Fruit fly (Drosophila melanogaster) whole organism, pupa: Measurements from ENCODE around the gene CG9192.

Experiments
- CG10348 ChIP-seq: fragments of 200-800 bp; sonication (Bioruptor generic); IDR thresholded peaks from 2 replicates; pipeline ENCODE4 v1.3.6; 2022; ENCODE audit warnings: missing biosample characterization, missing genetic modification characterization
- CG12605 ChIP-seq: fragments of 200-800 bp; sonication (Bioruptor generic); IDR thresholded peaks from 2 replicates; pipeline ENCODE4 v1.3.6; 2022; ENCODE audit warnings: missing biosample characterization, missing genetic modification characterization
- CG13204 ChIP-seq: fragments of 200-800 bp; sonication (Bioruptor generic); optimal IDR thresholded peaks from 2 replicates; lab custom pipeline; 2018; ENCODE audit warnings: missing biosample characterization, mild to moderate bottlenecking, missing genetic modification characterization, moderate library complexity
- CG14655 ChIP-seq: fragments of 200-800 bp; sonication (Bioruptor generic); optimal IDR thresholded peaks from 3 replicates; lab custom pipeline; 2017; ENCODE audit warnings: mild to moderate bottlenecking, missing biosample characterization, missing genetic modification reagents, missing genetic modification characterization
- CG15710 ChIP-seq: fragments of 200-800 bp; sonication (Bioruptor generic); optimal IDR thresholded peaks from 2 replicates; lab custom pipeline; 2018; ENCODE audit warnings: missing biosample characterization, mild to moderate bottlenecking, missing genetic modification characterization, moderate library complexity
- CG17806 ChIP-seq: fragments of 200-800 bp; sonication (Bioruptor generic); optimal IDR thresholded peaks from 2 replicates; lab custom pipeline; 2018; ENCODE audit warnings: missing biosample characterization, mild to moderate bottlenecking, missing genetic modification characterization, moderate library complexity
- CG32121 ChIP-seq: fragments of 200-800 bp; sonication (Bioruptor generic); IDR thresholded peaks from 2 replicates; pipeline ENCODE4 v1.3.6; 2022; ENCODE audit warnings: missing biosample characterization, missing genetic modification characterization
- CG34367 ChIP-seq: fragments of 200-800 bp; sonication (Bioruptor generic); optimal IDR thresholded peaks from 2 replicates; lab custom pipeline; 2018; ENCODE audit warnings: missing biosample characterization, mild to moderate bottlenecking, missing genetic modification characterization
- CG4496 ChIP-seq: fragments of 200-800 bp; sonication (Bioruptor generic); IDR thresholded peaks from 3 replicates; pipeline ENCODE4 v1.3.6; 2022; ENCODE audit warnings: missing biosample characterization, missing genetic modification characterization
- CG8159 ChIP-seq: fragments of 200-800 bp; sonication (Bioruptor generic); optimal IDR thresholded peaks from 3 replicates; lab custom pipeline; 2018; ENCODE audit warnings: missing biosample characterization, mild to moderate bottlenecking, missing genetic modification characterization, moderate library complexity
- CG8301 ChIP-seq: fragments of 200-800 bp; sonication (Bioruptor generic); optimal IDR thresholded peaks from 2 replicates; lab custom pipeline; 2018; ENCODE audit warnings: missing biosample characterization, mild to moderate bottlenecking, missing genetic modification characterization
- CG9948 ChIP-seq: fragments of 200-800 bp; sonication (Bioruptor generic); optimal IDR thresholded peaks from 2 replicates; lab custom pipeline; 2018; ENCODE audit warnings: missing biosample characterization, mild to moderate bottlenecking, missing genetic modification characterization, moderate library complexity
- D1 ChIP-seq: fragments of 200-800 bp; sonication (Bioruptor generic); optimal IDR thresholded peaks from 2 replicates; lab custom pipeline; 2018; ENCODE audit warnings: missing biosample characterization, mild to moderate bottlenecking, missing genetic modification characterization, moderate library complexity
- EcR ChIP-seq: fragments of 200-800 bp; sonication (Bioruptor generic); optimal IDR thresholded peaks from 3 replicates; lab custom pipeline; 2019; ENCODE audit warnings: missing biosample characterization, missing genetic modification characterization, mild to moderate bottlenecking, moderate library complexity, missing genetic modification reagents
- Ets98B ChIP-seq: fragments of 200-800 bp; sonication (Bioruptor generic); IDR thresholded peaks from 2 replicates; pipeline ENCODE4 v1.3.6; 2022; ENCODE audit warnings: missing biosample characterization, missing genetic modification characterization
- Pif1A ChIP-seq: fragments of 200-800 bp; sonication (Bioruptor generic); optimal IDR thresholded peaks from 3 replicates; lab custom pipeline; 2016; ENCODE audit warnings: missing biosample characterization, missing genetic modification characterization
- Pif1B ChIP-seq: fragments of 200-800 bp; sonication (Bioruptor generic); optimal IDR thresholded peaks from 3 replicates; lab custom pipeline; 2016; ENCODE audit warnings: missing biosample characterization, missing genetic modification characterization
- Snoo ChIP-seq: fragments of 200-800 bp; sonication (Bioruptor generic); optimal IDR thresholded peaks from 3 replicates; lab custom pipeline; 2017; ENCODE audit warnings: missing biosample characterization, mild to moderate bottlenecking, missing genetic modification characterization, inconsistent platforms
- fd96Ca ChIP-seq: fragments of 200-800 bp; sonication (Bioruptor generic); IDR thresholded peaks from 3 replicates; pipeline ENCODE4 v1.3.6; 2022; ENCODE audit warnings: missing biosample characterization, missing genetic modification characterization
- gl ChIP-seq: fragments of 200-800 bp; sonication (Bioruptor generic); optimal IDR thresholded peaks from 2 replicates; lab custom pipeline; 2018; ENCODE audit warnings: missing biosample characterization, mild to moderate bottlenecking, missing genetic modification characterization
- rn ChIP-seq: fragments of 200-800 bp; sonication (Bioruptor generic); IDR thresholded peaks from 2 replicates; pipeline ENCODE4 v1.3.6; 2022; ENCODE audit warnings: missing biosample characterization, missing genetic modification characterization

Gene CG9192

DNA sequence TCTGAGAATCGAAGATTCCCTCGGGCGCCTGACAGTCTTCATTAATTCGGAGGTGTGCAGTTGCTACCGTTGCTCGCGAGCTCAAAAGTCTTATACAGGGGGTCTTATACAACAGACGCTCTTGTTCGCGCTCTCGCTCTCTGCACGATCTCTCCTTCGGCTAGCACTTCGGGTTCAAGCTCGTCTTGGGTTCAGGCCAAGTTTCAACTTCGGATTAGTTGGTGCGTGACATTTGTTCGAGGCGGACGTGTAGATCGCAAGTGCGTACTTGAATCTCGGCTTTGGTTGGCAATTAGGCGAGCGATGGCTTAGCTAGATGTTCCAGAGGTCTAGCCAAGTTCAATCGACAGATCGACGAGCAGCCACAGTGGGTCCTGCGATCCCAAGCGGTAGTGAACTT lies 29.9 kb downstream of the CG9192 start:
- TF ChIP-seq CG32121 (no peak), EcR (GFP tag; lab: Kevin White, UChicago) (peak; percentile 51), CG10348 (GFP tag; lab: Robert Waterston, UW) (no peak), Ets98B (GFP tag; lab: Robert Waterston, UW) (peak; percentile 49; the same call in 1 of the 2 replicates), CG12605 (peak; percentile 20; the same call in 1 of the 2 replicates), CG15710 (tag; lab: Kevin White, UChicago) (no peak)

DNA sequence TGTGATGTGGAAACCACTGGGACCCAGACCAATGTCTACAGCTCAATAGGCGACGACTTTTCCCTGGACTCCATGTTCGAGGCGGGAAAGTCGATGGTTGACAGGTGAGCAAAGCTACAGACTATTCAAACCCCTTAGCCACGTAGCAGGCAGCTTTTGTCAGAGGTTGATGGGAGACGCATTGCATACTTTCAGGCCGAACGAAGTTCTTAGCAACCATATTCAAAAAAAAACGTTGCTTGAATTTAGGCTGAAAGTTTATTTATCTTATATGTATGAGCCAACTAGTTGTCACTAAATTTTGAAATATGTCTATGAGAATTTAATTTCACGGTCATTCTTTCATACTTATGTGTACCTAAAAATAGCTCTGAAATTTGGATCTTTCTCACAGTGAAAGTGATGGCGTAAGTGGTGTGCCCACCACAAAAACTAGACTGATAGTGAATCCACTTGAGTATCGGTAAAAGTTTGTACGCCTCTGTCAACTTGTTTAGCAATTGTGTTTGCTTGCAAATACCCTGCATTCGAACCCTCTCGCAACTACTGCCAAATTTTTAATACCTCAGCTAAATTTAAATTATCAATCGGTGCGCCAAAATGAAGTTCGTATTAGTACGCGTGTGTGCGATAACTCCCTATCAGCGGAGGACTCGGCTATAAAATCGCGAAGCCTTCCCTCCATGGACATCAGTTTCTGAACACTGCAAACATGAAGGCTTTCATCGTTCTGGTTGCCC lies 31.3 kb downstream of the CG9192 start, which contains the start of gene LysB:
LysB (plus strand) TSS at position 690 of the 740 bp plus-strand sequence.
- TF ChIP-seq CG12605 (no peak), Snoo (no peak), CG32121 (no peak), EcR (GFP tag; lab: Kevin White, UChicago) (no peak), CG8159 (tag; lab: Kevin White, UChicago) (no peak)

DNA sequence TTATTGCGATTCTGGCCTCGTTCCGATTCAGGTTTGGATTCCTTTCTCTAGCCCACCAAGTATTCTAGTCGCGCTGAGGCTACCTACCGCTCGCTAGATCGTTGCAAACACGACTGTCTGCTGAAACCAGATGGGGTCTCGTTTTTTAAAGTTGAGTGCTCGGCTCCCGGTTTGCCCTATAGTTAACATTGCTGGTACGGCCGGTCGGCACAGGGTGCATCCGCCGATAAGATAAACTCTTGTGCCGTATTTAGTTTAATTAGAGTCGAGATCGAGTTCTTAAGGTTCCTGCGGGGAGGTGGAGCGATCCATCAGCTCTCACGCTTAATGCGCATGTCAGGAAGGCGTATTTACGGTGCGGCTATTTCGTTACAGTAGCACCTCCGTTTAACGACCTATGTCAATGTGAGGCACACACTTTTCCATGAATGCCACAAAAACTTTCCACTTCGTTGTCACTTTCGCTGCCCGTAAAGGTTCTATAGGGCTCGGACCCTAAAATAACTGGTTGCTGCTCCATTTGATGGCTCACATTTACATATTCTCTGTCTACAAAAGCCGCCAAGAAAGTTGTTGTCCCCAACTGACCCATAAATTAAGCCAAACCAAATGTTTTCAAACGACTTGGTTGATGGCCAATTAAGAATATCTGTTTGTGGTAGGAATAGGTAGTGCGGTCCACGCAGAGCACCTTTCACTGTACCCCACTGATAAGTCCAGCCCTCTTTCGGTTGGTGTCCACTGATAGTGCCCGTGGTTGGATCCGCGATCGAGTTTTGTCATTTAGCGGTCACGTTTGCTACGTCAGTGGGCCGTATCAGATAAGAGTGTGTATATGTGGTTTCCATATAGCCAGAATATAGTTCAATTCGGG lies 33.2 kb downstream of the CG9192 start, which contains the start of gene CG9119:
CG9119 (minus strand) TSS at position 122 of the 874 bp plus-strand sequence.
- TF ChIP-seq CG14655, result peak; percentile 51
- no peak for TF ChIP-seq CG12605
- TF ChIP-seq CG15710 (tag; lab: Kevin White, UChicago), result peak; percentile 54
- TF ChIP-seq CG10348 (GFP tag; lab: Robert Waterston, UW), result no peak
- no peak for TF ChIP-seq Pif1B (GFP tag; lab: Kevin White, UChicago)
- no peak for TF ChIP-seq CG32121
- no peak for TF ChIP-seq rn (GFP tag; lab: Robert Waterston, UW)
- TF ChIP-seq Snoo, result no peak
- peak; percentile 55 for TF ChIP-seq CG8159 (tag; lab: Kevin White, UChicago)
- peak; percentile 8 for TF ChIP-seq CG17806 (tag; lab: Kevin White, UChicago)
- TF ChIP-seq gl (tag; lab: Kevin White, UChicago), result no peak
- TF ChIP-seq CG4496 (GFP tag; lab: Robert Waterston, UW), result no peak
- peak; percentile 30 for TF ChIP-seq CG8301 (tag; lab: Kevin White, UChicago)
- TF ChIP-seq EcR (GFP tag; lab: Kevin White, UChicago), result peak; percentile 82
- TF ChIP-seq CG13204 (GFP tag; lab: Kevin White, UChicago), result peak; percentile 21
- no peak for TF ChIP-seq D1 (tag; lab: Kevin White, UChicago)
- TF ChIP-seq CG9948 (tag; lab: Kevin White, UChicago), result peak; percentile 30
- TF ChIP-seq Pif1A (GFP tag; lab: Kevin White, UChicago), result peak; percentile 6
- no peak for TF ChIP-seq Ets98B (GFP tag; lab: Robert Waterston, UW)
- TF ChIP-seq CG34367, result no peak
- TF ChIP-seq fd96Ca (GFP tag; lab: Robert Waterston, UW), result peak; percentile 38; the same call in 1 of the 3 replicates

DNA sequence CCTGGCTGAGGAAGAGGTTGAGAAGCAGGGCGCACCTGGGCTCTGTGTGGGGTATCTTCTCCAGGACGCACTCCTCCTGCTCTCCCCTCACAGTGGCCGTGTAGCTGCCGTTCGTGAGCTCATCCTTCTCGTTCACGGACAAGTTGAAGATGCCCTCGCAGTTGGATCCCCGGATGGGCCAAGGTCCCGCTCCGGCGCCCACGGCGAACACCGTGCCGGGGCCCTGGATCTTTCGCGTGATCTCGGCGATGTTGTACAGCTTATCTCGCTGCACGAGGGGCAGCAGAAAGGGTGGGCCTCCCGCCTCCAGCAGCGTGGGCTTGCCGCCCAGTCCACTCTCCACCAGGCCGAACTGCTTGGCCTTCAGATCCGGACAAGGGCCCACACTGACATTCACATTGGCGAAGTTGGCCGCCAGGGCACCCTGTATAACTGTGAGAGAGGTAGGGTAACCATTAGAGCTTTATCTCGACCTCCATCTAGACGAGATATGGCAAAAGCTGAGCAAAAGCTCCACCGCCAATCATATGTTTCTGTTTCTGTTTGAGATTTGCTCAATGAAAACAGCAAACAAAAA lies 34.2 kb downstream of the CG9192 start:
- TF ChIP-seq Pif1A (GFP tag; lab: Kevin White, UChicago) (no peak), Snoo (no peak), CG17806 (tag; lab: Kevin White, UChicago) (no peak), D1 (tag; lab: Kevin White, UChicago) (no peak), CG4496 (GFP tag; lab: Robert Waterston, UW) (peak; percentile 52; the same call in 2 of the 3 replicates), EcR (GFP tag; lab: Kevin White, UChicago) (no peak), CG8159 (tag; lab: Kevin White, UChicago) (no peak), CG8301 (tag; lab: Kevin White, UChicago) (no peak), CG12605 (no peak)
- TF ChIP-seq, all 21 proteins: peak for 1

DNA sequence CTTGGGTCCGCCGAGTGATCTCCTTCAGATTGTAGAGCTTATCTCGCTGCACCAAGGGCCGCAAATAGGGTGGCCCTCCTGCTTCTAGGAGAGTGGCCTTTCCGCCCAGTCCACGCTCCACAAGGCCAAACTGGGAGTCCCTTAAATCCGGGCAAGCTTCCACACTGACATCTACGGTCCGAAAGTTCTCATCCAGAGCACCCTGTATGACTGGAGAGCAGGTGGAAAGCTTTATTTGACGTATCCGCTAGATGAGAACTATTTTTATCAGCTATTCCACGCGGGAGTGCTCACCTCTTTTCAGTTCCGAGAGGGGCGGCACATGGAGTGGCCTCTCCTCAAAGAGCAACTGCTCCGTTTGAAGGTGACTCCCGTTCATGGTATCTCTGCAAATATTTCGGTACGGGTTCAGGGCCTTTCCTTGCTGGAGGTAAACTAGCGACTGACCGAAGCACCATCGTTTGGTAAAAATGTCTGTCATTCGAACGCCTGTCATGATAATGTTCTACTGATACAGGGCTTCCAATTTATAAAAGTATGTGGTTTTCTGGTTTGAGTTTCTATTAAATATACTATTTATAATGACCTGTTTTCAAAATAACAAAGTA lies 35.4 kb downstream of the CG9192 start, which contains the start of gene meep:
meep (minus strand) TSS at position 449 of the 608 bp plus-strand sequence.
- no peak for TF ChIP-seq CG15710 (tag; lab: Kevin White, UChicago)
- TF ChIP-seq CG8159 (tag; lab: Kevin White, UChicago), result no peak
- no peak for TF ChIP-seq gl (tag; lab: Kevin White, UChicago)
- no peak for TF ChIP-seq CG13204 (GFP tag; lab: Kevin White, UChicago)
- no peak for TF ChIP-seq Pif1B (GFP tag; lab: Kevin White, UChicago)
- TF ChIP-seq CG8301 (tag; lab: Kevin White, UChicago), result no peak
- TF ChIP-seq CG10348 (GFP tag; lab: Robert Waterston, UW), result no peak
- TF ChIP-seq, all 21 proteins: peak for 0
